Worm (Caenorhabditis elegans) whole organism, midembryonic: ENCODE data around the gene nstp-5.

Experiments used
- T22C8.4 ChIP-seq: fragments of 200-800 bp; sonication (Bioruptor generic); IDR thresholded peaks from 2 replicates; pipeline ENCODE4 v1.3.6; 2022; ENCODE audit warnings: missing genetic modification characterization, missing compliant biosample characterization
- cog-1 ChIP-seq: sonication (generic microtip); optimal IDR thresholded peaks from 2 replicates; lab custom pipeline; 2016; ENCODE audit warnings: missing genetic modification characterization, missing compliant biosample characterization
- flt-1 ChIP-seq: fragments of 200-800 bp; sonication (Bioruptor generic); IDR thresholded peaks from 2 replicates; pipeline ENCODE4 v1.3.6; 2022; ENCODE audit warnings: missing genetic modification characterization, missing compliant biosample characterization
- klf-2 ChIP-seq: fragments of 200-800 bp; sonication (Bioruptor generic); conservative IDR thresholded peaks from 2 replicates; pipeline ENCODE4 v1.3.6; 2022; ENCODE audit warnings: missing genetic modification reagents, missing genetic modification characterization, missing compliant biosample characterization
- med-1 ChIP-seq: sonication (generic microtip); optimal IDR thresholded peaks from 2 replicates; lab custom pipeline; 2017; ENCODE audit warnings: missing genetic modification characterization, mild to moderate bottlenecking, missing compliant biosample characterization, antibody characterized with exemption, missing genetic modification reagents; ENCODE audit not compliant: insufficient read depth
- ref-1 ChIP-seq: fragments of 200-800 bp; sonication (Bioruptor generic); conservative IDR thresholded peaks from 2 replicates; pipeline ENCODE4 v1.3.6; 2022; ENCODE audit warnings: missing genetic modification reagents, missing genetic modification characterization, missing compliant biosample characterization
- tab-1 ChIP-seq: fragments of 200-800 bp; sonication (Bioruptor generic); IDR thresholded peaks from 2 replicates; pipeline ENCODE4 v1.3.6; 2022; ENCODE audit warnings: missing genetic modification characterization, missing compliant biosample characterization
- ztf-23 ChIP-seq: fragments of 200-800 bp; sonication (Bioruptor generic); IDR thresholded peaks from 2 replicates; pipeline ENCODE4 v1.3.6; 2022; ENCODE audit warnings: missing genetic modification reagents, missing genetic modification characterization, missing compliant biosample characterization
- ztf-29 ChIP-seq: fragments of 200-800 bp; sonication (Bioruptor generic); IDR thresholded peaks from 2 replicates; pipeline ENCODE4 v1.3.6; 2022; ENCODE audit warnings: missing genetic modification reagents, missing genetic modification characterization, missing compliant biosample characterization

The nstp-5 gene

ce11 chrIV:12849030-12849560, 6.3 kb upstream of the nstp-5 start, which contains the start of gene srf-3:
TSS of gene srf-3 (plus strand) at chrIV:12849510.
- TF ChIP-seq ref-1 (GFP tag; lab: Robert Waterston, UW) (no peak), tab-1 (no peak), flt-1 (GFP tag; lab: Robert Waterston, UW) (no peak), klf-2 (GFP tag; lab: Robert Waterston, UW) (no peak), ztf-23 (GFP tag; lab: Robert Waterston, UW) (no peak), cog-1 (tag; lab: Kevin White, UChicago) (no peak), med-1 (GFP tag; lab: Kevin White, UChicago) (no peak), ztf-29 (GFP tag; lab: Robert Waterston, UW) (no peak), T22C8.4 (GFP tag; lab: Robert Waterston, UW) (no peak)

ce11 chrIV:12854372-12855114, 805 bp upstream of the nstp-5 start:
- TF ChIP-seq ztf-23 (GFP tag; lab: Robert Waterston, UW): no peak
- TF ChIP-seq ref-1 (GFP tag; lab: Robert Waterston, UW): no peak
- TF ChIP-seq klf-2 (GFP tag; lab: Robert Waterston, UW): no peak
- TF ChIP-seq T22C8.4 (GFP tag; lab: Robert Waterston, UW): no peak
- no peak for TF ChIP-seq flt-1 (GFP tag; lab: Robert Waterston, UW)
- no peak for TF ChIP-seq ztf-29 (GFP tag; lab: Robert Waterston, UW)
- no peak for TF ChIP-seq tab-1
- TF ChIP-seq cog-1 (tag; lab: Kevin White, UChicago): no peak
- no peak for TF ChIP-seq med-1 (GFP tag; lab: Kevin White, UChicago)

ce11 chrIV:12859797-12860196, 4.4 kb downstream of the nstp-5 start, which contains the start of gene gcy-18:
TSS of gene gcy-18 (plus strand) at chrIV:12860097.
- no peak for TF ChIP-seq ref-1 (GFP tag; lab: Robert Waterston, UW)
- no peak for TF ChIP-seq med-1 (GFP tag; lab: Kevin White, UChicago)
- no peak for TF ChIP-seq cog-1 (tag; lab: Kevin White, UChicago)
- no peak for TF ChIP-seq flt-1 (GFP tag; lab: Robert Waterston, UW)
- TF ChIP-seq ztf-23 (GFP tag; lab: Robert Waterston, UW): no peak
- TF ChIP-seq klf-2 (GFP tag; lab: Robert Waterston, UW): no peak
- TF ChIP-seq T22C8.4 (GFP tag; lab: Robert Waterston, UW): no peak
- no peak for TF ChIP-seq tab-1
- TF ChIP-seq ztf-29 (GFP tag; lab: Robert Waterston, UW): no peak

- TF ChIP-seq ztf-29 (GFP tag; lab: Robert Waterston, UW) (no peak), T22C8.4 (GFP tag; lab: Robert Waterston, UW) (no peak), ztf-23 (GFP tag; lab: Robert Waterston, UW) (no peak), klf-2 (GFP tag; lab: Robert Waterston, UW) (no peak), flt-1 (GFP tag; lab: Robert Waterston, UW) (no peak), cog-1 (tag; lab: Kevin White, UChicago) (no peak)
These were observed 10.5 kb downstream of the nstp-5 start, which contains the start of gene clec-186 for ce11 chrIV:12865884-12866283. TSS of gene clec-186 (plus strand) at chrIV:12866109.

- TF ChIP-seq tab-1 (no peak), cog-1 (tag; lab: Kevin White, UChicago) (no peak), med-1 (GFP tag; lab: Kevin White, UChicago) (no peak), ref-1 (GFP tag; lab: Robert Waterston, UW) (no peak), flt-1 (GFP tag; lab: Robert Waterston, UW) (no peak), ztf-29 (GFP tag; lab: Robert Waterston, UW) (no peak), ztf-23 (GFP tag; lab: Robert Waterston, UW) (no peak), T22C8.4 (GFP tag; lab: Robert Waterston, UW) (no peak), klf-2 (GFP tag; lab: Robert Waterston, UW) (no peak)
These were observed 14.0 kb downstream of the nstp-5 start for ce11 chrIV:12869383-12869782.

ce11 chrIV:12869812-12870211, 14.5 kb downstream of the nstp-5 start:
- TF ChIP-seq med-1 (GFP tag; lab: Kevin White, UChicago) (no peak), cog-1 (tag; lab: Kevin White, UChicago) (no peak), ztf-23 (GFP tag; lab: Robert Waterston, UW) (no peak), tab-1 (no peak), T22C8.4 (GFP tag; lab: Robert Waterston, UW) (no peak)

ce11 chrIV:12870315-12870714, 15.0 kb downstream of the nstp-5 start:
- no peak for TF ChIP-seq ztf-29 (GFP tag; lab: Robert Waterston, UW)
- TF ChIP-seq tab-1: no peak
- no peak for TF ChIP-seq T22C8.4 (GFP tag; lab: Robert Waterston, UW)
- no peak for TF ChIP-seq cog-1 (tag; lab: Kevin White, UChicago)
- TF ChIP-seq flt-1 (GFP tag; lab: Robert Waterston, UW): no peak
- no peak for TF ChIP-seq ztf-23 (GFP tag; lab: Robert Waterston, UW)
- no peak for TF ChIP-seq ref-1 (GFP tag; lab: Robert Waterston, UW)
- TF ChIP-seq med-1 (GFP tag; lab: Kevin White, UChicago): no peak
- no peak for TF ChIP-seq klf-2 (GFP tag; lab: Robert Waterston, UW)

ce11 chrIV:12871445-12871947, 16.1 kb downstream of the nstp-5 start, which contains the start of gene clec-187:
TSS of gene clec-187 (minus strand) at chrIV:12871495.
- TF ChIP-seq ztf-29 (GFP tag; lab: Robert Waterston, UW) (no peak), ztf-23 (GFP tag; lab: Robert Waterston, UW) (no peak), klf-2 (GFP tag; lab: Robert Waterston, UW) (no peak), T22C8.4 (GFP tag; lab: Robert Waterston, UW) (no peak), ref-1 (GFP tag; lab: Robert Waterston, UW) (no peak), med-1 (GFP tag; lab: Kevin White, UChicago) (no peak), flt-1 (GFP tag; lab: Robert Waterston, UW) (no peak), tab-1 (no peak), cog-1 (tag; lab: Kevin White, UChicago) (no peak)
